Fruit fly (Drosophila melanogaster): Measurements from ENCODE around the gene CG34025.

DNA sequence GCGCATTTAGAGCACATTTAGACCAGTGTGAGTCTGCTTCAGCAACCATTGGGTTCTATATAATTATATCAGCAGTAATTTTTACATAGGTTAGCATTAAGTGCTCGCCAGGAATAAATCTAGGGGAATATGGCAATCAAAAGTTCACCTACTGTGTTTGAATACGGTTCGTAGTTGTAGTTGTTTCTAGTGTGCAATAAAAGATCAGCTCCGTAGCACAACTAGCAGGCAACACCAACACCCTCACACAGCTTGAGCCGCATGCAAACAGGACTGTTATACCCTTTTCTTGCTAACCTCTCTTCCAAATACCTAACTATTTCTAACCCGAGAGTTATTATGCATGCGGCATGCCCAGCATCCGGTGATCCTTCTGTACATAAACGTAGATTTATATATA lies 9.3 kb downstream of the CG34025 start, which contains the start of gene CG32846:
- TF ChIP-seq CG3281 (GFP tag; optimal IDR thresholded peaks at IDR 0.05) (no peak), sisA (GFP tag; IDR thresholded peaks at IDR 0.05) (no peak), tap (tag; optimal IDR thresholded peaks at IDR 0.05) (no peak)
